Fruit fly (Drosophila melanogaster): ENCODE measurements around the gene ect.

DNA sequence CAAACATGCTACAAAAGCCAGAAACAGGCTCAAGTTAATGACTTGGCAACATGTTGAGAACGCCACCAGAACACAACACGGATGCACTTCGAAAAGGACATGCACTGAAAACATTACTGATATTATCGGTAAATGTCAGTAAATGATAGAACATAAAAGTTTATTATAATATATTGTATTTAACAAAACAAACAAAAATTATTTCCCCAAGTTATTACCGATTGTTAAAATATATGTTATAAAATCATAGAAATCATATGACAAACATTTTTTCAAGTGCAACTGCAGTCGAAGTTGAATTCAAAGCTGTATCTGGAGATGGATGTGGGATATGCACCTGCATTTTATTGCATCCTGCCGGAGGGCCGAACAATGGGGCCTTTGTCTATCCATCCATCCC lies 45.9 kb upstream of the ect start:
- TF ChIP-seq CG8478 (optimal IDR thresholded peaks at IDR 0.05) = no peak
- TF ChIP-seq EcR (GFP tag; optimal IDR thresholded peaks at IDR 0.05) = no peak
- no peak for TF ChIP-seq psq (optimal IDR thresholded peaks at IDR 0.05)
- no peak for TF ChIP-seq pan (optimal IDR thresholded peaks at IDR 0.05)
- no peak for TF ChIP-seq Dll (optimal IDR thresholded peaks at IDR 0.05)

Data from whole organism.